Worm (Caenorhabditis elegans) whole organism, mixed stage, embryonic: Measurements from ENCODE around the gene T07E3.3.

Experiments used
- bed-3 ChIP-seq: fragments of 200-800 bp; sonication (Bioruptor generic); optimal IDR thresholded peaks from 3 replicates; lab custom pipeline; 2018; ENCODE audit warnings: mild to moderate bottlenecking, missing genetic modification characterization, moderate library complexity, missing compliant biosample characterization
- ces-1 ChIP-seq: fragments of 150-350 bp; optimal IDR thresholded peaks from 2 replicates; lab custom pipeline; 2014; ENCODE audit warnings: missing biosample characterization, missing genetic modification reagents, missing genetic modification characterization
- elt-3 ChIP-seq: fragments of 150-350 bp; optimal IDR thresholded peaks from 2 replicates; lab custom pipeline; 2014; ENCODE audit warnings: missing biosample characterization, missing genetic modification characterization
- mep-1 ChIP-seq: fragments of 150-350 bp; optimal IDR thresholded peaks from 2 replicates; lab custom pipeline; 2017; ENCODE audit warnings: missing biosample characterization, missing genetic modification reagents, missing genetic modification characterization, inconsistent platforms
- mls-2 ChIP-seq: sonication (generic microtip); optimal IDR thresholded peaks from 2 replicates; lab custom pipeline; 2016; ENCODE audit warnings: mild to moderate bottlenecking, missing genetic modification characterization, moderate library complexity, missing compliant biosample characterization
- nhr-2 ChIP-seq: fragments of 150-350 bp; optimal IDR thresholded peaks from 2 replicates; lab custom pipeline; 2014; ENCODE audit warnings: missing biosample characterization, missing genetic modification characterization
- nhr-237 ChIP-seq: fragments of 150-350 bp; optimal IDR thresholded peaks from 2 replicates; lab custom pipeline; 2014; ENCODE audit warnings: missing biosample characterization, missing genetic modification characterization
- nhr-28 ChIP-seq: fragments of 150-350 bp; optimal IDR thresholded peaks from 2 replicates; lab custom pipeline; 2014; ENCODE audit warnings: missing biosample characterization, missing genetic modification characterization
- pha-4 ChIP-seq: fragments of 150-350 bp; optimal IDR thresholded peaks from 2 replicates; lab custom pipeline; 2018; ENCODE audit warnings: missing biosample characterization, missing genetic modification reagents, missing genetic modification characterization
- sem-2 ChIP-seq: fragments of 200-800 bp; sonication (Bioruptor generic); optimal IDR thresholded peaks from 2 replicates; lab custom pipeline; 2018; ENCODE audit warnings: mild to moderate bottlenecking, missing genetic modification characterization, missing compliant biosample characterization
- snpc-4 ChIP-seq: fragments of 150-350 bp; optimal IDR thresholded peaks from 2 replicates; lab custom pipeline; 2014; ENCODE audit warnings: missing biosample characterization, missing genetic modification characterization
- unc-39 ChIP-seq: fragments of 150-350 bp; optimal IDR thresholded peaks from 2 replicates; lab custom pipeline; 2014; ENCODE audit warnings: missing biosample characterization, missing genetic modification characterization
- unc-62 ChIP-seq: fragments of 150-350 bp; optimal IDR thresholded peaks from 2 replicates; lab custom pipeline; 2014; ENCODE audit warnings: missing biosample characterization, missing genetic modification reagents, missing genetic modification characterization
- ztf-11 ChIP-seq: fragments of 150-350 bp; optimal IDR thresholded peaks from 2 replicates; lab custom pipeline; 2014; ENCODE audit warnings: missing biosample characterization, missing genetic modification characterization

DNA sequence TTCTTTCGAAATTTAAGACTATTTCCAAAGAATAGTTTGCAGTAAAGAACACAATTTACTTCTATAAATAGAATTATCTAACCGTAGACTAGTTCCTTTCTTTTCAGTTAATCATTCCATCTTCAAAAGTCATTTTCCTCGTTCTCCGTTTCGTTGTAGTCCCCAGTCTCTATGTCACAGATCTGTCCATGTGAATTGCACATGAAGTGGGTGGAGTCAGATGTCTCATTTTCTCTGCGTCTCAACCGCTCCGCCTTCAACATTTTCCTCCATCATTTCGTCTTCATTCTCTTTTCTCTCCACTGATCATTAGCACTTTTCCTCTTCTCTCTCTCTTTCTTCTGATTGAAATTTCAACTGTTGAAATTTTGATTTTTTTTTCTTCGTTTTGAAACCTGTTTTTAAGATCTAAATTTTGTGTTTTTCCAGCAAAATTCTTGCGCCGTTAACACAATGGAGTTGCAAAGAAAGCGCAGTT is 6.1 kb upstream of the T07E3.3 start, which contains the start of gene T07E3.4:
- TF ChIP-seq ztf-11 (tag; lab: Kevin White, UChicago) = no peak
- peak; percentile 73 for TF ChIP-seq unc-62
- TF ChIP-seq pha-4 (tag; lab: Kevin White, UChicago) = no peak
- TF ChIP-seq snpc-4 (tag; lab: Kevin White, UChicago) = no peak
- no peak for TF ChIP-seq unc-39 (tag; lab: Kevin White, UChicago)
- TF ChIP-seq sem-2 = no peak
- TF ChIP-seq bed-3 (GFP tag; lab: Kevin White, UChicago) = no peak
- TF ChIP-seq elt-3 (tag; lab: Kevin White, UChicago) = no peak
- no peak for TF ChIP-seq mep-1 (tag; lab: Kevin White, UChicago)
- peak; percentile 61 for TF ChIP-seq ces-1 (GFP tag; lab: Kevin White, UChicago)
- no peak for TF ChIP-seq nhr-28 (tag; lab: Kevin White, UChicago)
- no peak for TF ChIP-seq nhr-237 (tag; lab: Kevin White, UChicago)
- TF ChIP-seq nhr-2 (tag; lab: Kevin White, UChicago) = no peak
- TF ChIP-seq mls-2 (tag; lab: Kevin White, UChicago) = no peak
